Worm (Caenorhabditis elegans): ENCODE measurements around the gene rpm-1.

rpm-1 gene

ce11 chrV:8773826-8774382, 45.9 kb downstream of the rpm-1 start, which contains the start of gene B0507.2 (continued):
- TF ChIP-seq unc-39 (tag; optimal IDR thresholded peaks at IDR 0.05): no peak

DNA sequence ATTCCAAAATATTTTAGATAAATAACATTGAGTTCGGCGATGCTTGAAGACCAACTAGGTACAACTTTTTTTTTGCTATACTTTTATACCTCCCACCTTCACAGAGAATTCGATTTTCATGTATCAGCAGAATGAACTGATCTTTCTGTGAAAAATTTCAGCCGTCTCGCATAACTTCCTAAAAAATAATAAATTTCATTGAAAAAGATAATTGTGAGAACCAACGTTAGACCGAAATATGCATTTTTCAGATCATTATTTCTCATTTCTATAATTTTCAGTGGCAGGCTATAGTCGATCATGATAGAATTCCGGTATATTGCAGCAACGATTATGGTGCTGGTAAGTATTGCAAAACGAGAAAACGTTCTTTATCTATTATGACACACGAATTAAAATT, 48.2 kb downstream of the rpm-1 start, which contains the start of gene srx-115:
Gene srx-115 (plus strand): TSS at position 301 of the 400 bp plus-strand sequence.
- no peak for TF ChIP-seq ztf-4 (tag; optimal IDR thresholded peaks at IDR 0.05)
- no peak for TF ChIP-seq ceh-16 (tag; optimal IDR thresholded peaks at IDR 0.05)
- no peak for TF ChIP-seq nhr-10 (tag; optimal IDR thresholded peaks at IDR 0.05)
- no peak for TF ChIP-seq lin-11 (tag; optimal IDR thresholded peaks at IDR 0.05)
- no peak for TF ChIP-seq unc-55 (GFP tag; optimal IDR thresholded peaks at IDR 0.05)
- TF ChIP-seq crh-2 (tag; optimal IDR thresholded peaks at IDR 0.05): no peak
- no peak for TF ChIP-seq ztf-1 (GFP tag; conservative IDR thresholded peaks at IDR 0.05)
- TF ChIP-seq R02D3.7 (tag; optimal IDR thresholded peaks at IDR 0.05): no peak
- TF ChIP-seq nhr-25 (tag; optimal IDR thresholded peaks at IDR 0.05): no peak
- TF ChIP-seq lin-13 (GFP tag; optimal IDR thresholded peaks at IDR 0.05): no peak
- no peak for TF ChIP-seq elt-3 (tag; optimal IDR thresholded peaks at IDR 0.05)
- TF ChIP-seq egl-27 (tag; optimal IDR thresholded peaks at IDR 0.05): no peak
- TF ChIP-seq mdl-1 (tag; optimal IDR thresholded peaks at IDR 0.05): no peak
- TF ChIP-seq ZK546.5 (tag; optimal IDR thresholded peaks at IDR 0.05): no peak
- TF ChIP-seq sma-3 (GFP tag; optimal IDR thresholded peaks at IDR 0.05): no peak
- TF ChIP-seq lsy-2 (tag; optimal IDR thresholded peaks at IDR 0.05): no peak
- no peak for TF ChIP-seq sem-4 (tag; optimal IDR thresholded peaks at IDR 0.05)

DNA sequence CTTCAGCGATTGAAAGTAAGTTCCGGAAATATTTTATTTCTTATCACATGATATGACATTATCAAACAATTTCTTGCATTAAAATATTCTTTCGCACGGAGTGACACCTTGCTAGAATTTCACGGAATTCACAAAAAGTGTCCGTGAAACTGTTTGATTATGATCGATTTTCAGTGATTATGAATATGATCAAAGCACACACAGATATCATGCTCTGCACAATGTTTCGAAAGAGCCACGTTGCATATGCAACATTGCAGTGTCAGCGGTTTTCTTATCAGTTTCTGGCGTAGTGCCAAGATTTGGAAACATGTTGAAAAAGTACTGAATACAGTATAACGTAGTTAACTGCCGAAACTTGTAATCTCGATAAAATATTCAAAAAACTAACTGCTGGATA, 50.6 kb downstream of the rpm-1 start:
- no peak for TF ChIP-seq unc-62 (GFP tag; optimal IDR thresholded peaks at IDR 0.05)
- TF ChIP-seq elt-1 (tag; optimal IDR thresholded peaks at IDR 0.05): no peak
- TF ChIP-seq gmeb-1 (tag; optimal IDR thresholded peaks at IDR 0.05): peak; percentile 40
- TF ChIP-seq zag-1 (tag; optimal IDR thresholded peaks at IDR 0.05): no peak
- no peak for TF ChIP-seq lin-39 (tag; optimal IDR thresholded peaks at IDR 0.05)
- no peak for TF ChIP-seq ztf-1 (GFP tag; conservative IDR thresholded peaks at IDR 0.05)
- TF ChIP-seq nhr-23 (tag; optimal IDR thresholded peaks at IDR 0.05): no peak
- TF ChIP-seq nhr-21 (tag; optimal IDR thresholded peaks at IDR 0.05): no peak
- TF ChIP-seq lin-11 (tag; optimal IDR thresholded peaks at IDR 0.05): no peak
- no peak for TF ChIP-seq dmd-4 (tag; optimal IDR thresholded peaks at IDR 0.05)
- no peak for TF ChIP-seq Y55F3AM.14 (GFP tag; optimal IDR thresholded peaks at IDR 0.05)
- TF ChIP-seq F13H6.1 (tag; optimal IDR thresholded peaks at IDR 0.05): peak; percentile 22
- TF ChIP-seq crh-2 (tag; optimal IDR thresholded peaks at IDR 0.05): peak; percentile 91
- peak; percentile 93 for TF ChIP-seq fos-1 (tag; optimal IDR thresholded peaks at IDR 0.05)
- TF ChIP-seq mab-5 (tag; optimal IDR thresholded peaks at IDR 0.05): no peak
- peak; percentile 88 for TF ChIP-seq sma-9 (GFP tag; optimal IDR thresholded peaks at IDR 0.05)
- TF ChIP-seq sma-9 (tag; optimal IDR thresholded peaks at IDR 0.05): no peak
- no peak for TF ChIP-seq nhr-77 (tag; optimal IDR thresholded peaks at IDR 0.05)

- TF ChIP-seq mbf-1 (tag; optimal IDR thresholded peaks at IDR 0.05) (no peak), Y55F3AM.14 (GFP tag; optimal IDR thresholded peaks at IDR 0.05) (no peak), aly-2 (tag; optimal IDR thresholded peaks at IDR 0.05) (no peak), gmeb-1 (tag; optimal IDR thresholded peaks at IDR 0.05) (peak; percentile 20), C34F6.9 (tag; optimal IDR thresholded peaks at IDR 0.05) (no peak), nhr-6 (tag; optimal IDR thresholded peaks at IDR 0.05) (no peak), blmp-1 (tag; optimal IDR thresholded peaks at IDR 0.05; ENCODE audit: insufficient read depth) (no peak), lin-39 (tag; optimal IDR thresholded peaks at IDR 0.05) (no peak), unc-62 (GFP tag; optimal IDR thresholded peaks at IDR 0.05) (no peak), peb-1 (tag; optimal IDR thresholded peaks at IDR 0.05) (no peak), alr-1 (tag; optimal IDR thresholded peaks at IDR 0.05) (no peak), ztf-1 (GFP tag; conservative IDR thresholded peaks at IDR 0.05) (no peak), fos-1 (tag; optimal IDR thresholded peaks at IDR 0.05) (peak; percentile 98), ama-1 (optimal IDR thresholded peaks at IDR 0.05) (no peak), nhr-25 (tag; optimal IDR thresholded peaks at IDR 0.05) (no peak), snpc-4 (tag; optimal IDR thresholded peaks at IDR 0.05) (no peak), sma-9 (GFP tag; optimal IDR thresholded peaks at IDR 0.05) (peak; percentile 91), sma-9 (tag; optimal IDR thresholded peaks at IDR 0.05) (no peak), skn-1 (tag; optimal IDR thresholded peaks at IDR 0.05) (peak; percentile 50), unc-55 (GFP tag; optimal IDR thresholded peaks at IDR 0.05) (no peak), ceh-82 (tag; optimal IDR thresholded peaks at IDR 0.05) (no peak), mdl-1 (tag; optimal IDR thresholded peaks at IDR 0.05) (no peak), nhr-21 (tag; optimal IDR thresholded peaks at IDR 0.05) (no peak), sma-3 (GFP tag; optimal IDR thresholded peaks at IDR 0.05) (peak; percentile 43), nhr-237 (tag; optimal IDR thresholded peaks at IDR 0.05) (no peak), nhr-10 (tag; optimal IDR thresholded peaks at IDR 0.05) (no peak), elt-3 (tag; optimal IDR thresholded peaks at IDR 0.05) (no peak), F13H6.1 (tag; optimal IDR thresholded peaks at IDR 0.05) (peak; percentile 65), lin-11 (tag; optimal IDR thresholded peaks at IDR 0.05) (no peak), dmd-4 (tag; optimal IDR thresholded peaks at IDR 0.05) (no peak), nhr-129 (tag; optimal IDR thresholded peaks at IDR 0.05) (no peak), nhr-77 (tag; optimal IDR thresholded peaks at IDR 0.05) (no peak), nhr-11 (tag; optimal IDR thresholded peaks at IDR 0.05) (no peak)
Measured at ce11 chrV:8768481-8768959, 51.2 kb downstream of the rpm-1 start, which contains the start of gene B0507.3. TSS of gene B0507.3 (plus strand) at chrV:8768909.

Measured in whole organism, L2 larva.